Worm (Caenorhabditis elegans): Measurements from ENCODE around the gene srlf-19.

The srlf-19 gene

DNA sequence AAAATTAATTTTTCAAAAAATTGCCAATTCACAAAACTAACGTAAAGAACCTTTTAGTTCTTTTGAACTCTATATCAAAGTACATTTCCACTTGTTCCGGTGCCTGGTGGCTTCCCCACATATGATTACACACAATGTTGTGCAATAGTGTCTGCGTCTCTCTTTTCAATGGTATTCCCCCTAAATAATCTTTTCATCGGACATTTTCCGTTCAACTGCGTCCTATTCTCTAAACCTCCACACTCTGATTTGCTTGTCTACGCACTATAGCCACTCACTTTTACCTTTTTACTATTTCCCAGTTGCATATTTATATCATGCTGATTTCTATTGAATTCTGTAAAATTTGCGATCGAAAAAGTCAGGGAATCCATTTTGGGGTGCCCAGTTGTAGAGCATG lies 26.8 kb downstream of the srlf-19 start, which contains the start of gene nhr-58 (continued):
- no peak for TF ChIP-seq lin-35 (GFP tag; optimal IDR thresholded peaks at IDR 0.05)
- TF ChIP-seq unc-130 (GFP tag; optimal IDR thresholded peaks at IDR 0.05) = no peak
- no peak for TF ChIP-seq nhr-27 (tag; optimal IDR thresholded peaks at IDR 0.05)
- TF ChIP-seq egl-18 (GFP tag; IDR thresholded peaks at IDR 0.05) = no peak
- TF ChIP-seq ztf-25 (GFP tag; IDR thresholded peaks at IDR 0.05) = no peak
- TF ChIP-seq efl-1 (GFP tag; optimal IDR thresholded peaks at IDR 0.05) = no peak
- no peak for TF ChIP-seq lin-40 (tag; optimal IDR thresholded peaks at IDR 0.05)
- TF ChIP-seq F57A8.1 (GFP tag; optimal IDR thresholded peaks at IDR 0.05) = no peak
- 0 out of 2 replicates have a peak, but pooled peaks have one; percentile 14 for TF ChIP-seq ceh-40 (GFP tag; IDR thresholded peaks at IDR 0.05)
- peak; percentile 37; the same call in 1 of the 2 replicates for TF ChIP-seq hmg-1.2 (GFP tag; IDR thresholded peaks at IDR 0.05)
- no peak for TF ChIP-seq somi-1 (GFP tag; optimal IDR thresholded peaks at IDR 0.05)
- TF ChIP-seq ceh-91 (GFP tag; IDR thresholded peaks at IDR 0.05) = no peak
- TF ChIP-seq pha-4 (tag; optimal IDR thresholded peaks at IDR 0.05) = peak; percentile 87
- no peak for TF ChIP-seq B0019.2 (GFP tag; conservative IDR thresholded peaks at IDR 0.05)
- no peak for TF ChIP-seq D2030.7 (GFP tag; IDR thresholded peaks at IDR 0.05)
- no peak for TF ChIP-seq snpc-3.4 (tag; optimal IDR thresholded peaks at IDR 0.05)
- TF ChIP-seq lin-54 (GFP tag; optimal IDR thresholded peaks at IDR 0.05) = no peak
- TF ChIP-seq mcd-1 (GFP tag; IDR thresholded peaks at IDR 0.05) = no peak
- TF ChIP-seq lsl-1 (GFP tag; optimal IDR thresholded peaks at IDR 0.05) = no peak
- TF ChIP-seq bed-2 (GFP tag; IDR thresholded peaks at IDR 0.05) = no peak
- no peak for TF ChIP-seq hrde-1 (tag; optimal IDR thresholded peaks at IDR 0.05; ENCODE audit: borderline replicate concordance)
- TF ChIP-seq akir-1 (GFP tag; optimal IDR thresholded peaks at IDR 0.05) = no peak
- TF ChIP-seq F22D6.2 (tag; optimal IDR thresholded peaks at IDR 0.05) = no peak
- no peak for TF ChIP-seq aptf-3 (GFP tag; IDR thresholded peaks at IDR 0.05)
- no peak for TF ChIP-seq Y67H2A.10 (GFP tag; conservative IDR thresholded peaks at IDR 0.05)
- TF ChIP-seq lin-26 (GFP tag; IDR thresholded peaks at IDR 0.05) = no peak
- no peak for TF ChIP-seq F55B11.4 (tag; optimal IDR thresholded peaks at IDR 0.05; ENCODE audit: borderline replicate concordance, insufficient read depth)
- TF ChIP-seq ztf-28 (GFP tag; IDR thresholded peaks at IDR 0.05) = no peak
- TF ChIP-seq ceh-27 (GFP tag; optimal IDR thresholded peaks at IDR 0.05) = no peak
- TF ChIP-seq sdz-38 (tag; optimal IDR thresholded peaks at IDR 0.05) = no peak
- TF ChIP-seq lsy-27 (tag; optimal IDR thresholded peaks at IDR 0.05; ENCODE audit: borderline replicate concordance, insufficient read depth) = no peak
- TF ChIP-seq snpc-4 (GFP tag; optimal IDR thresholded peaks at IDR 0.05) = no peak
- peak in 1 of 4 experiments; percentile 6 for TF ChIP-seq snpc-4 (tag; optimal IDR thresholded peaks at IDR 0.05)
- TF ChIP-seq nhr-80 (tag; optimal IDR thresholded peaks at IDR 0.05) = peak; percentile 79

DNA sequence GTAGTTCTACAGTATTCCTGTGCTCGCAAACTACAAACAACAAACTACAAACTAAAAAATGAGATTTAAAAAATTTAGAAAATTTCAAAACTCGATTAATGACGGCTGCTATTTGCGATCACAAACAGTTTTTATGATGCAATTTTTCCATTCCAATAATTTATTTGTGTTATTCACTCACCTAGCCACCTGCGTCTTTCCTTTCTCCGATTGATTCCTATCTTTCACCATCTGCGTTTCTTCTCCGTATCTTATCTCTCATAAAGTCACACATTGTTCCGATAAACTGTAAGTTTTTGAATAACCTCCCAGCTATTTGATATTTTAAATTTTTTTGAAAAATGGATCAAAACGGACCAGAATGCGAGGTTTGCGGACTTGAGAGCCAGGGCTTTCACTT lies 28.9 kb downstream of the srlf-19 start, which contains the start of gene nhr-132:
nhr-132 (plus strand) TSS at position 271 of the 400 bp plus-strand sequence.
- TF ChIP-seq hmg-1.2 (GFP tag; IDR thresholded peaks at IDR 0.05) = peak; percentile 66; the same call in 1 of the 2 replicates
- peak; percentile 30 for TF ChIP-seq attf-5 (GFP tag; optimal IDR thresholded peaks at IDR 0.05)
- TF ChIP-seq nhr-80 (tag; optimal IDR thresholded peaks at IDR 0.05) = peak; percentile 47
- TF ChIP-seq pha-4 (tag; optimal IDR thresholded peaks at IDR 0.05) = no peak

DNA sequence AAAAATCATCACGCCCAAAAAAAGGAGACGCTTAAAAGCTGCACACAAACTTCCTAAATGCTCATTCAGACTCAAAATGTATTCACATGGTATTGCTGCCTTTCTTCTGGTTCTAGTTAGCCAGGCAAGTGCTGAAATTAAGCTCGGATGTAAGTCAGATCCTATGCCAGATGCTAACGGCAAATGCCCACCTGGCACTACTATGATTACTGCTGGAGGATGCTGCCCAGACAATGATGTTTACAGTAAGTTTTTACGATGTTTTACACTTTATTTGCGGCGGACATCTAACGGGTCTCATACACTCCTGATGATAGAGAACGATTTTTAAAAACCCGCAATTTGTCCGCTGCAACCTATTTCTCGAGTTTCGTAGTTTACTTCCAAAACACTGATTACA lies 31.3 kb downstream of the srlf-19 start, which contains the start of gene C14C6.5:
C14C6.5 (plus strand) TSS at position 58 of the 400 bp plus-strand sequence.
- TF ChIP-seq hsf-1 (GFP tag; IDR thresholded peaks at IDR 0.05) (no peak), ztf-18 (tag; optimal IDR thresholded peaks at IDR 0.05) (no peak), hmg-20 (GFP tag; IDR thresholded peaks at IDR 0.05) (no peak), F39B2.1 (GFP tag; IDR thresholded peaks at IDR 0.05) (no peak), tlf-1 (GFP tag; optimal IDR thresholded peaks at IDR 0.05) (no peak), madf-3 (GFP tag; IDR thresholded peaks at IDR 0.05) (no peak), aptf-3 (GFP tag; IDR thresholded peaks at IDR 0.05) (no peak), snpc-1.3 (tag; optimal IDR thresholded peaks at IDR 0.05; ENCODE audit: insufficient read depth) (no peak), mes-4 (tag; optimal IDR thresholded peaks at IDR 0.05) (no peak), ztf-3 (GFP tag; optimal IDR thresholded peaks at IDR 0.05) (no peak), hlh-26 (GFP tag; conservative IDR thresholded peaks at IDR 0.05) (no peak), T26A5.8 (tag; optimal IDR thresholded peaks at IDR 0.05) (no peak)
